Fruit fly (Drosophila melanogaster) whole organism, prepupa: Measurements from ENCODE around the gene Pgant5.
A peak's percentile ranks its signal among the peaks of the same experiment; 100 is the strongest.

Experiments used
- Blimp-1 ChIP-seq: fragments of 200-800 bp; sonication (Bioruptor generic); optimal IDR thresholded peaks from 3 replicates; lab custom pipeline; 2017; ENCODE audit warnings: missing biosample characterization, missing genetic modification characterization, mild to moderate bottlenecking, moderate library complexity, missing genetic modification reagents
- CG10631 ChIP-seq: fragments of 200-800 bp; sonication (Bioruptor generic); optimal IDR thresholded peaks from 2 replicates; lab custom pipeline; 2016; ENCODE audit warnings: missing biosample characterization, missing genetic modification characterization
- CG11294 ChIP-seq: fragments of 200-800 bp; sonication (Bioruptor generic); IDR thresholded peaks from 2 replicates; pipeline ENCODE4 v1.3.6; 2022; ENCODE audit warnings: missing biosample characterization, missing genetic modification characterization
- CG3032 ChIP-seq: fragments of 200-800 bp; optimal IDR thresholded peaks from 2 replicates; lab custom pipeline; 2019; ENCODE audit warnings: missing biosample characterization, mild to moderate bottlenecking, missing genetic modification characterization, moderate library complexity
- CG31627 ChIP-seq: fragments of 200-800 bp; sonication (Bioruptor generic); optimal IDR thresholded peaks from 3 replicates; lab custom pipeline; 2016; ENCODE audit warnings: missing biosample characterization, missing genetic modification characterization
- CG3919 ChIP-seq: fragments of 200-800 bp; sonication (Bioruptor generic); optimal IDR thresholded peaks from 3 replicates; lab custom pipeline; 2016; ENCODE audit warnings: missing biosample characterization, missing genetic modification characterization
- CG4318 ChIP-seq: fragments of 200-800 bp; sonication (Bioruptor generic); optimal IDR thresholded peaks from 3 replicates; lab custom pipeline; 2017; ENCODE audit warnings: missing biosample characterization, mild to moderate bottlenecking, missing genetic modification characterization
- CG6276 ChIP-seq: fragments of 200-800 bp; sonication (Bioruptor generic); optimal IDR thresholded peaks from 2 replicates; lab custom pipeline; 2017; ENCODE audit warnings: missing biosample characterization, mild to moderate bottlenecking, missing genetic modification characterization
- CG6792 ChIP-seq: fragments of 200-800 bp; sonication (Bioruptor generic); optimal IDR thresholded peaks from 3 replicates; lab custom pipeline; 2016; ENCODE audit warnings: missing biosample characterization, missing genetic modification characterization
- CG6854 ChIP-seq: fragments of 200-800 bp; sonication (Bioruptor generic); optimal IDR thresholded peaks from 2 replicates; lab custom pipeline; 2017; ENCODE audit warnings: missing biosample characterization, mild to moderate bottlenecking, missing genetic modification characterization
- CG7368 ChIP-seq: fragments of 200-800 bp; sonication (Bioruptor generic); optimal IDR thresholded peaks from 3 replicates; lab custom pipeline; 2016; ENCODE audit warnings: missing biosample characterization, missing genetic modification characterization
- CG8119 ChIP-seq: fragments of 200-800 bp; sonication (Bioruptor generic); IDR thresholded peaks from 3 replicates; pipeline ENCODE4 v1.3.6; 2022; ENCODE audit warnings: missing biosample characterization, missing genetic modification characterization
- CG8319 ChIP-seq: fragments of 200-800 bp; sonication (Bioruptor generic); optimal IDR thresholded peaks from 3 replicates; lab custom pipeline; 2016; ENCODE audit warnings: missing biosample characterization, missing genetic modification characterization
- CG9139 ChIP-seq: fragments of 200-800 bp; sonication (Bioruptor generic); optimal IDR thresholded peaks from 3 replicates; lab custom pipeline; 2017; ENCODE audit warnings: missing biosample characterization, mild to moderate bottlenecking, missing genetic modification characterization
- Eip75B ChIP-seq: fragments of 200-800 bp; sonication (Bioruptor generic); optimal IDR thresholded peaks from 3 replicates; lab custom pipeline; 2016; ENCODE audit warnings: missing biosample characterization, missing genetic modification characterization
- Eip78C ChIP-seq: fragments of 200-800 bp; sonication (Bioruptor generic); peaks from one replicate; lab custom pipeline; 2016; ENCODE audit warnings: missing biosample characterization, missing genetic modification characterization
- Ets21C ChIP-seq: fragments of 200-800 bp; sonication (Bioruptor generic); optimal IDR thresholded peaks from 3 replicates; lab custom pipeline; 2016; ENCODE audit warnings: missing biosample characterization, missing genetic modification characterization
- Hr39 ChIP-seq: fragments of 200-800 bp; sonication (Bioruptor generic); optimal IDR thresholded peaks from 2 replicates; lab custom pipeline; 2016; ENCODE audit warnings: missing biosample characterization, missing genetic modification characterization
- Hr4 ChIP-seq: fragments of 200-800 bp; sonication (Bioruptor generic); optimal IDR thresholded peaks from 3 replicates; lab custom pipeline; 2016; ENCODE audit warnings: missing biosample characterization, missing genetic modification characterization
- Met ChIP-seq: fragments of 200-800 bp; sonication (Bioruptor generic); optimal IDR thresholded peaks from 3 replicates; lab custom pipeline; 2016; ENCODE audit warnings: missing biosample characterization, missing genetic modification characterization
- OdsH ChIP-seq: fragments of 200-800 bp; sonication (Bioruptor generic); optimal IDR thresholded peaks from 3 replicates; lab custom pipeline; 2016; ENCODE audit warnings: missing biosample characterization, missing genetic modification characterization
- Smox ChIP-seq: fragments of 200-800 bp; sonication (Bioruptor generic); optimal IDR thresholded peaks from 3 replicates; lab custom pipeline; 2016; ENCODE audit warnings: missing biosample characterization, missing genetic modification characterization
- Sox102F ChIP-seq: fragments of 200-800 bp; sonication (Bioruptor generic); optimal IDR thresholded peaks from 2 replicates; lab custom pipeline; 2016; ENCODE audit warnings: missing biosample characterization, mild to moderate bottlenecking, missing genetic modification characterization
- Sox14 ChIP-seq: fragments of 200-800 bp; sonication (Bioruptor generic); optimal IDR thresholded peaks from 3 replicates; lab custom pipeline; 2016; ENCODE audit warnings: missing biosample characterization, missing genetic modification characterization
- Sox15 ChIP-seq: fragments of 200-800 bp; sonication (Bioruptor generic); optimal IDR thresholded peaks from 3 replicates; lab custom pipeline; 2016; ENCODE audit warnings: missing biosample characterization, missing genetic modification characterization
- achi ChIP-seq: fragments of 200-800 bp; sonication (Bioruptor generic); optimal IDR thresholded peaks from 3 replicates; lab custom pipeline; 2016; ENCODE audit warnings: missing biosample characterization, missing genetic modification characterization
- acj6 ChIP-seq: fragments of 200-800 bp; sonication (Bioruptor generic); optimal IDR thresholded peaks from 3 replicates; lab custom pipeline; 2016; ENCODE audit warnings: missing biosample characterization, missing genetic modification characterization
- cyc ChIP-seq: fragments of 200-800 bp; sonication (Bioruptor generic); optimal IDR thresholded peaks from 3 replicates; lab custom pipeline; 2016; ENCODE audit warnings: missing biosample characterization, missing genetic modification characterization
- dsx ChIP-seq: fragments of 200-800 bp; optimal IDR thresholded peaks from 3 replicates; lab custom pipeline; 2019; ENCODE audit warnings: missing biosample characterization, mild to moderate bottlenecking, missing genetic modification characterization, moderate library complexity; ENCODE audit not compliant: poor library complexity, severe bottlenecking
- eg ChIP-seq: fragments of 200-800 bp; sonication (Bioruptor generic); IDR thresholded peaks from 3 replicates; pipeline ENCODE4 v1.3.6; 2022; ENCODE audit warnings: missing biosample characterization, missing genetic modification characterization
- esn ChIP-seq: fragments of 200-800 bp; sonication (Bioruptor generic); optimal IDR thresholded peaks from 2 replicates; lab custom pipeline; 2016; ENCODE audit warnings: missing biosample characterization, mild to moderate bottlenecking, missing genetic modification characterization, moderate library complexity
- fd59A ChIP-seq: fragments of 200-800 bp; sonication (Bioruptor generic); optimal IDR thresholded peaks from 2 replicates; lab custom pipeline; 2017; ENCODE audit warnings: missing biosample characterization, mild to moderate bottlenecking, missing genetic modification characterization, missing genetic modification reagents
- fd85E ChIP-seq: fragments of 200-800 bp; sonication (Bioruptor generic); optimal IDR thresholded peaks from 3 replicates; lab custom pipeline; 2016; ENCODE audit warnings: missing biosample characterization, missing genetic modification characterization
- fkh ChIP-seq: fragments of 200-800 bp; sonication (Bioruptor generic); optimal IDR thresholded peaks from 3 replicates; lab custom pipeline; 2017; ENCODE audit warnings: missing biosample characterization, mild to moderate bottlenecking, missing genetic modification characterization, moderate library complexity
- lz ChIP-seq: fragments of 200-800 bp; sonication (Bioruptor generic); optimal IDR thresholded peaks from 3 replicates; lab custom pipeline; 2016; ENCODE audit warnings: missing biosample characterization, missing genetic modification characterization
- pdm3 ChIP-seq: fragments of 200-800 bp; sonication (Bioruptor generic); optimal IDR thresholded peaks from 3 replicates; lab custom pipeline; 2016; ENCODE audit warnings: missing biosample characterization, missing genetic modification characterization
- salr ChIP-seq, 2 experiments: fragments of 200-800 bp; sonication (Bioruptor generic); optimal IDR thresholded peaks; 3 replicates each; lab custom pipeline; 2016 to 2018; ENCODE audit warnings: missing biosample characterization in 2 of 2, missing genetic modification characterization in 2 of 2, mild to moderate bottlenecking in 1 of 2
- svp ChIP-seq: fragments of 200-800 bp; sonication (Bioruptor generic); peaks from one replicate; lab custom pipeline; 2016; ENCODE audit warnings: missing biosample characterization, missing genetic modification characterization
- topi ChIP-seq: fragments of 200-800 bp; sonication (Bioruptor generic); optimal IDR thresholded peaks from 3 replicates; lab custom pipeline; 2016; ENCODE audit warnings: missing biosample characterization, missing genetic modification characterization
- vri ChIP-seq: fragments of 200-800 bp; sonication (Bioruptor generic); optimal IDR thresholded peaks from 3 replicates; lab custom pipeline; 2016; ENCODE audit warnings: missing biosample characterization, mild to moderate bottlenecking, missing genetic modification characterization

Gene Pgant5

DNA sequence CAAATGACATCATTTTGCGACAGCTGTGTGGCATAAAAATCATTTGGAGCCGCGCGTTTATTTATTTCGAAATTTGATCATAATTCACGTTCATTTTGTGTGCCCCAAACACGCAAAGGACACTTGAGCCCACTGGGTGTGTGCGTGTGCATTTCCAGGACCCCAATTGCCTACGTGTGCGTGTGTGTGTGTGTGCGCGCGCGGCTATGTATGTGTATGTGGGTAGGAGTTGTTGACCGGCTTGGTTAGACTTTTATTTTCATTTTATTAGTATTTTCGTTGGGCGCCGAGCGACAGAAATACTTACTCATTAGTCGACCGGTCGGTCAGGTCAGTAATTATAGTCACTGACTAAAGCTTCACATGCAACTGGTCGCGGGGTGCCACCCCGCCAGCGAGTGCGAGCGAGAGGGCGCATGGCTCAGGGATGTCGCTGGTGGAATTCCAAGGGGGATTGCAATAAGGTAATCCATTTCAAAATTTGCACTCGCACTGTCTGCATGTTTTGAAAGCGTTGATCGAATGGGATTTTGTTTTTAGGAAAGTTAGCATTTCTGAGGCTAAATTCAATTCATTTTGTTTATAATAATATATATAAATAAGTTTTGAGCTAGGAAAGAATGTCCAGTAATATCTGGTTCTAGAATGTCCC is 49.8 kb downstream of the Pgant5 start (continued):
- TF ChIP-seq fd85E (GFP tag; lab: Kevin White, UChicago) (no peak), CG6854 (GFP tag; lab: Kevin White, UChicago) (no peak), fd59A (GFP tag; lab: Kevin White, UChicago) (peak; percentile 8), Blimp-1 (GFP tag; lab: Kevin White, UChicago) (peak; percentile 48), CG11294 (GFP tag; lab: Robert Waterston, UW) (peak; percentile 67), Sox15 (GFP tag; lab: Kevin White, UChicago) (peak; percentile 30), CG4318 (GFP tag; lab: Kevin White, UChicago) (peak; percentile 76), Eip78C (peak; percentile 75), vri (GFP tag; lab: Kevin White, UChicago) (no peak)

- TF ChIP-seq dsx (peak; percentile 8), topi (GFP tag; lab: Kevin White, UChicago) (peak; percentile 42), Sox14 (peak; percentile 70), Hr39 (GFP tag; lab: Kevin White, UChicago) (peak; percentile 39), esn (GFP tag; lab: Kevin White, UChicago) (peak; percentile 52), CG4318 (GFP tag; lab: Kevin White, UChicago) (no peak), OdsH (GFP tag; lab: Kevin White, UChicago) (peak; percentile 33), CG7368 (GFP tag; lab: Kevin White, UChicago) (peak; percentile 4), CG8319 (no peak), CG9139 (no peak), pdm3 (GFP tag; lab: Kevin White, UChicago) (peak; percentile 37), Sox102F (GFP tag; lab: Kevin White, UChicago) (no peak), eg (GFP tag; lab: Robert Waterston, UW) (peak; percentile 43; the same call in 2 of the 3 replicates), acj6 (GFP tag; lab: Kevin White, UChicago) (peak; percentile 14), CG10631 (GFP tag; lab: Kevin White, UChicago) (no peak), Ets21C (GFP tag; lab: Kevin White, UChicago) (peak; percentile 29), Eip75B (peak; percentile 42), lz (GFP tag; lab: Kevin White, UChicago) (peak; percentile 46), vri (GFP tag; lab: Kevin White, UChicago) (peak; percentile 66), CG3032 (tag; lab: Kevin White, UChicago) (peak; percentile 47), CG8119 (no peak), Smox (peak; percentile 26), achi (GFP tag; lab: Kevin White, UChicago) (peak; percentile 5), CG3919 (GFP tag; lab: Kevin White, UChicago) (peak; percentile 54), Met (GFP tag; lab: Kevin White, UChicago) (peak; percentile 28), CG6276 (GFP tag; lab: Kevin White, UChicago) (no peak), salr (GFP tag; optimal IDR thresholded peaks at IDR 0.05; lab: Kevin White, UChicago) (no peak), CG31627 (GFP tag; lab: Kevin White, UChicago) (peak; percentile 61), Blimp-1 (GFP tag; lab: Kevin White, UChicago) (no peak), fkh (GFP tag; lab: Kevin White, UChicago) (peak; percentile 73), Hr4 (GFP tag; lab: Kevin White, UChicago) (peak; percentile 20), CG6792 (GFP tag; lab: Kevin White, UChicago) (peak; percentile 2), Eip78C (peak; percentile 81), svp (peak; percentile 76), cyc (GFP tag; lab: Kevin White, UChicago) (peak; percentile 53)
Measured at dm6 chr2L:5043043-5043442, 50.3 kb downstream of the Pgant5 start, which contains the start of the genes CG33995, CG44000 and CG44001. Gene CG33995, plus strand, starts transcription at chr2L:5043270. Gene CG44000, plus strand, starts transcription at chr2L:5043270. Gene CG44001, plus strand, starts transcription at chr2L:5043270.
